Worm (Caenorhabditis elegans): ENCODE data around the gene F49H12.2.

ce11 chrX:2089434-2089833, 4.3 kb downstream of the F49H12.2 start, which contains the start of gene lsy-2:
- no peak for TF ChIP-seq tbx-11 (GFP tag; IDR thresholded peaks at IDR 0.05)
- no peak for TF ChIP-seq ama-1 (optimal IDR thresholded peaks at IDR 0.05)
- no peak for TF ChIP-seq ets-7 (tag; optimal IDR thresholded peaks at IDR 0.05)
